Worm (Caenorhabditis elegans) whole organism, L1 larva: Measurements from ENCODE around the gene clec-171.

Experiments
- C04F5.9 ChIP-seq: sonication (generic microtip); optimal IDR thresholded peaks from 2 replicates; lab custom pipeline; 2016; ENCODE audit warnings: missing genetic modification characterization, missing compliant biosample characterization
- C16A3.4 ChIP-seq: fragments of 150-350 bp; optimal IDR thresholded peaks from 2 replicates; lab custom pipeline; 2014; ENCODE audit warnings: missing biosample characterization, missing genetic modification characterization
- C34B4.2 ChIP-seq: sonication (generic microtip); optimal IDR thresholded peaks from 2 replicates; lab custom pipeline; 2017; ENCODE audit warnings: mild to moderate bottlenecking, missing genetic modification characterization, missing compliant biosample characterization
- Y116A8C.19 ChIP-seq: sonication (generic microtip); optimal IDR thresholded peaks from 2 replicates; lab custom pipeline; 2016; ENCODE audit warnings: missing compliant biosample characterization, missing genetic modification characterization, borderline replicate concordance
- aha-1 ChIP-seq: fragments of 150-350 bp; optimal IDR thresholded peaks from 2 replicates; lab custom pipeline; 2014; ENCODE audit warnings: missing biosample characterization, missing genetic modification characterization
- aly-2 ChIP-seq: fragments of 150-350 bp; optimal IDR thresholded peaks from 2 replicates; lab custom pipeline; 2014; ENCODE audit warnings: missing biosample characterization, missing genetic modification characterization
- ceh-8 ChIP-seq: fragments of 200-800 bp; sonication (Bioruptor generic); optimal IDR thresholded peaks from 2 replicates; lab custom pipeline; 2018; ENCODE audit warnings: mild to moderate bottlenecking, missing genetic modification characterization, moderate library complexity, missing compliant biosample characterization
- ceh-82 ChIP-seq, 3 experiments: fragments of 150-350 bp in 1 of 3; sonication (generic microtip) in 2 of 3; optimal IDR thresholded peaks; 2 replicates each; lab custom pipeline; 2014 to 2017; ENCODE audit warnings: missing biosample characterization in 3 of 3, missing genetic modification characterization in 3 of 3
- ceh-90 ChIP-seq: sonication (generic microtip); optimal IDR thresholded peaks from 2 replicates; lab custom pipeline; 2016; ENCODE audit warnings: missing genetic modification characterization, missing compliant biosample characterization
- ces-1 ChIP-seq: fragments of 150-350 bp; optimal IDR thresholded peaks from 2 replicates; lab custom pipeline; 2014; ENCODE audit warnings: missing biosample characterization, missing genetic modification reagents, missing genetic modification characterization
- dsc-1 ChIP-seq: sonication (generic microtip); optimal IDR thresholded peaks from 2 replicates; lab custom pipeline; 2016; ENCODE audit warnings: mild to moderate bottlenecking, missing genetic modification characterization, missing compliant biosample characterization
- efl-1 ChIP-seq, 4 experiments: fragments of 150-350 bp; optimal IDR thresholded peaks in 3 of 4; peaks in 1 of 4; 1 replicate in 1 of 4; 2 replicates in 3 of 4; lab custom pipeline; 2014; ENCODE audit warnings: missing biosample characterization in 2 of 4, missing genetic modification characterization in 2 of 4, missing genetic modification reagents in 2 of 4
- egl-13 ChIP-seq: sonication (generic microtip); optimal IDR thresholded peaks from 2 replicates; lab custom pipeline; 2016; ENCODE audit warnings: missing genotype, missing genetic modification reagents, missing genetic modification characterization, missing compliant biosample characterization
- elt-2 ChIP-seq: sonication (generic microtip); optimal IDR thresholded peaks from 2 replicates; lab custom pipeline; 2016; ENCODE audit warnings: missing genetic modification characterization, mild to moderate bottlenecking, inconsistent platforms, missing compliant biosample characterization, missing genetic modification reagents
- fkh-10 ChIP-seq: sonication (generic microtip); optimal IDR thresholded peaks from 2 replicates; lab custom pipeline; 2017; ENCODE audit warnings: missing biosample characterization, missing genetic modification reagents, missing genetic modification characterization
- fkh-8 ChIP-seq: sonication (generic microtip); optimal IDR thresholded peaks from 2 replicates; lab custom pipeline; 2016; ENCODE audit warnings: mild to moderate bottlenecking, missing genetic modification characterization, missing compliant biosample characterization
- fos-1 ChIP-seq: fragments of 150-350 bp; optimal IDR thresholded peaks from 2 replicates; lab custom pipeline; 2014; ENCODE audit warnings: missing biosample characterization, missing genetic modification characterization
- hpl-2 ChIP-seq: fragments of 150-350 bp; optimal IDR thresholded peaks from 2 replicates; lab custom pipeline; 2014; ENCODE audit warnings: missing biosample characterization, missing genetic modification reagents, missing genetic modification characterization
- irx-1 ChIP-seq: sonication (generic microtip); optimal IDR thresholded peaks from 2 replicates; lab custom pipeline; 2016; ENCODE audit warnings: missing genetic modification characterization, missing compliant biosample characterization
- jun-1 ChIP-seq: fragments of 150-350 bp; optimal IDR thresholded peaks from 2 replicates; lab custom pipeline; 2014; ENCODE audit warnings: missing biosample characterization, missing genetic modification reagents, missing genetic modification characterization
- lin-14 ChIP-seq: fragments of 200-800 bp; sonication (Bioruptor generic); optimal IDR thresholded peaks from 2 replicates; lab custom pipeline; 2018; ENCODE audit warnings: mild to moderate bottlenecking, missing genetic modification characterization, moderate library complexity, missing compliant biosample characterization
- lin-15B ChIP-seq: fragments of 150-350 bp; sonication (generic microtip); optimal IDR thresholded peaks from 3 replicates; lab custom pipeline; 2014; ENCODE audit warnings: missing biosample characterization, missing genetic modification characterization
- lin-35 ChIP-seq, 2 experiments: fragments of 150-350 bp; optimal IDR thresholded peaks; 2 replicates each; lab custom pipeline; 2014; ENCODE audit warnings: missing biosample characterization in 2 of 2, missing genetic modification characterization in 2 of 2, missing genetic modification reagents in 2 of 2
- mab-9 ChIP-seq: fragments of 200-800 bp; sonication (Bioruptor generic); IDR thresholded peaks from 2 replicates; pipeline ENCODE4 v1.3.6; 2022; ENCODE audit warnings: missing genetic modification reagents, missing genetic modification characterization, missing compliant biosample characterization
- mdl-1 ChIP-seq, 2 experiments: fragments of 150-350 bp; optimal IDR thresholded peaks; 2 replicates each; lab custom pipeline; 2014 to 2017; ENCODE audit warnings: missing biosample characterization in 2 of 2, missing genetic modification characterization in 2 of 2, inconsistent platforms in 1 of 2
- mep-1 ChIP-seq: fragments of 150-350 bp; optimal IDR thresholded peaks from 2 replicates; lab custom pipeline; 2014; ENCODE audit warnings: missing biosample characterization, missing genetic modification characterization
- nhr-11 ChIP-seq: fragments of 150-350 bp; optimal IDR thresholded peaks from 2 replicates; lab custom pipeline; 2014; ENCODE audit warnings: missing biosample characterization, missing genetic modification characterization
- nhr-12 ChIP-seq: sonication (generic microtip); optimal IDR thresholded peaks from 2 replicates; lab custom pipeline; 2017; ENCODE audit warnings: missing biosample characterization, missing genetic modification characterization
- nhr-19 ChIP-seq: fragments of 200-800 bp; sonication (Bioruptor generic); conservative IDR thresholded peaks from 2 replicates; pipeline ENCODE4 v1.3.6; 2022; ENCODE audit warnings: missing genetic modification characterization, missing compliant biosample characterization
- nhr-20 ChIP-seq: sonication (generic microtip); optimal IDR thresholded peaks from 2 replicates; lab custom pipeline; 2016; ENCODE audit warnings: mild to moderate bottlenecking, missing genetic modification characterization, missing compliant biosample characterization
- nhr-28 ChIP-seq: fragments of 150-350 bp; optimal IDR thresholded peaks from 2 replicates; lab custom pipeline; 2014; ENCODE audit warnings: missing biosample characterization, missing genetic modification characterization
- nhr-71 ChIP-seq: sonication (generic microtip); optimal IDR thresholded peaks from 2 replicates; lab custom pipeline; 2016; ENCODE audit warnings: mild to moderate bottlenecking, missing genetic modification characterization, moderate library complexity, missing compliant biosample characterization
- nhr-84 ChIP-seq: sonication (generic microtip); optimal IDR thresholded peaks from 2 replicates; lab custom pipeline; 2017; ENCODE audit warnings: missing biosample characterization, missing genetic modification characterization
- nhr-90 ChIP-seq: sonication (generic microtip); optimal IDR thresholded peaks from 2 replicates; lab custom pipeline; 2016; ENCODE audit warnings: mild to moderate bottlenecking, missing genetic modification characterization, missing compliant biosample characterization; ENCODE audit not compliant: poor library complexity
- pax-3 ChIP-seq: fragments of 200-800 bp; sonication (Bioruptor generic); optimal IDR thresholded peaks from 2 replicates; lab custom pipeline; 2018; ENCODE audit warnings: mild to moderate bottlenecking, missing genetic modification characterization, moderate library complexity, missing compliant biosample characterization
- skn-1 ChIP-seq: fragments of 150-350 bp; optimal IDR thresholded peaks from 2 replicates; lab custom pipeline; 2014; ENCODE audit warnings: missing biosample characterization, missing genetic modification characterization
- sox-4 ChIP-seq: sonication (generic microtip); optimal IDR thresholded peaks from 2 replicates; lab custom pipeline; 2016; ENCODE audit warnings: missing genetic modification characterization, missing compliant biosample characterization
- sptf-1 ChIP-seq: fragments of 150-350 bp; optimal IDR thresholded peaks from 2 replicates; lab custom pipeline; 2014; ENCODE audit warnings: missing biosample characterization, missing genetic modification characterization
- swsn-7 ChIP-seq: sonication (generic microtip); optimal IDR thresholded peaks from 2 replicates; lab custom pipeline; 2016; ENCODE audit warnings: missing genetic modification characterization, missing compliant biosample characterization
- tlp-1 ChIP-seq: fragments of 150-350 bp; optimal IDR thresholded peaks from 2 replicates; lab custom pipeline; 2014; ENCODE audit warnings: missing biosample characterization, missing genetic modification characterization
- unc-62 ChIP-seq: fragments of 150-350 bp; optimal IDR thresholded peaks from 2 replicates; lab custom pipeline; 2014; ENCODE audit warnings: missing biosample characterization, missing genetic modification reagents, missing genetic modification characterization
- unc-86 ChIP-seq: sonication (generic microtip); optimal IDR thresholded peaks from 2 replicates; lab custom pipeline; 2016; ENCODE audit warnings: missing genetic modification characterization, missing compliant biosample characterization
- unc-98 ChIP-seq: fragments of 200-800 bp; sonication (Bioruptor generic); IDR thresholded peaks from 2 replicates; pipeline ENCODE4 v1.3.6; 2022; ENCODE audit warnings: missing genetic modification characterization, missing compliant biosample characterization
- ztf-11 ChIP-seq, 2 experiments: sonication (generic microtip); optimal IDR thresholded peaks; 2 replicates each; lab custom pipeline; 2016 to 2017; ENCODE audit warnings: missing genetic modification characterization in 2 of 2, missing biosample characterization in 1 of 2, missing compliant biosample characterization in 1 of 2
- ztf-4 ChIP-seq: fragments of 150-350 bp; optimal IDR thresholded peaks from 2 replicates; lab custom pipeline; 2014; ENCODE audit warnings: missing biosample characterization, missing genetic modification characterization

clec-171 gene

DNA sequence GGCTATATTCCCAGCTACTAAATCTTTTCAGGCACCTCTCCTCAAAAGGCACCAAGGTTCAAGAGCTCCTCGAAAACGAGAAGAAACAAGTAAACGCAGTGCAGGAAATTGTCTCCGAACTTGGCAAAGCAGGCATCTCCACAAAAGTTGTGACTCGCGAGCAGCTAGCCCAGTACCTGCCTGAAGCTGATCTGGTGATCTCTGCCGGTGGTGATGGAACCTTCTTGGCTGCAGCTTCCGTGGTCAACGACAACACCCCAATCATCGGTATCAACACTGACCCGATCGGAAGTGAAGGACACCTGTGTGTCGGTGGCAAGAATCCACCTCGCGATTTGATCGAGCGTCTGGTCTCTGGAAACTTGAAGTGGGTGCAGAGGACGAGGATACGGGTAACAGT is 31.0 kb upstream of the clec-171 start:
- TF ChIP-seq efl-1 (optimal IDR thresholded peaks at IDR 0.05; lab: Kevin White, UChicago) (no peak), efl-1 (GFP tag; optimal IDR thresholded peaks at IDR 0.05 in 1 of 2; lab: Kevin White, UChicago) (peak in 1 of 2 experiments; percentile 58), fkh-10 (GFP tag; lab: Kevin White, UChicago) (no peak), C16A3.4 (tag; lab: Kevin White, UChicago) (no peak)
- TF ChIP-seq, all 84 proteins: peak for 1

- no peak for TF ChIP-seq lin-15B (tag; lab: Kevin White, UChicago)
- TF ChIP-seq efl-1 (optimal IDR thresholded peaks at IDR 0.05; lab: Kevin White, UChicago) = no peak
- TF ChIP-seq efl-1 (GFP tag; optimal IDR thresholded peaks at IDR 0.05 in 1 of 2; lab: Kevin White, UChicago) = peak in 1 of 2 experiments; percentile 81
Observed at ce11 chrIV:1456775-1457174, 29.6 kb upstream of the clec-171 start, which contains the start of gene nadk-1. Gene nadk-1, plus strand, starts transcription at chrIV:1457075.

ce11 chrIV:1455006-1455405 is 27.8 kb upstream of the clec-171 start:
- TF ChIP-seq lin-15B (tag; lab: Kevin White, UChicago) (no peak), nhr-71 (tag; lab: Kevin White, UChicago) (peak; percentile 24), fkh-8 (peak; percentile 53), lin-35 (GFP tag; optimal IDR thresholded peaks at IDR 0.05; lab: Kevin White, UChicago) (peak; percentile 16 to 35), nhr-90 (tag; lab: Kevin White, UChicago) (no peak), nhr-19 (peak; percentile 23), elt-2 (tag; lab: Kevin White, UChicago) (peak; percentile 63), skn-1 (tag; lab: Kevin White, UChicago) (peak; percentile 80), mdl-1 (tag; optimal IDR thresholded peaks at IDR 0.05; lab: Kevin White, UChicago) (peak in 1 of 2 experiments; percentile 39), efl-1 (optimal IDR thresholded peaks at IDR 0.05; lab: Kevin White, UChicago) (no peak), efl-1 (GFP tag; optimal IDR thresholded peaks at IDR 0.05 in 1 of 2; lab: Kevin White, UChicago) (peak in 1 of 2 experiments; percentile 44), fos-1 (tag; lab: Kevin White, UChicago) (no peak), unc-86 (peak; percentile 1), jun-1 (tag; lab: Kevin White, UChicago) (no peak)

ce11 chrIV:1454194-1454593 is 27.0 kb upstream of the clec-171 start:
- no peak for TF ChIP-seq C34B4.2 (tag; lab: Kevin White, UChicago)
- TF ChIP-seq ztf-11 (tag; optimal IDR thresholded peaks at IDR 0.05; lab: Kevin White, UChicago) = no peak
- no peak for TF ChIP-seq ces-1 (GFP tag; lab: Kevin White, UChicago)
- TF ChIP-seq unc-62 (GFP tag; lab: Kevin White, UChicago) = no peak
- TF ChIP-seq nhr-28 (tag; lab: Kevin White, UChicago) = no peak
- no peak for TF ChIP-seq aly-2
- peak; percentile 76 for TF ChIP-seq nhr-20 (tag; lab: Kevin White, UChicago)
- no peak for TF ChIP-seq C04F5.9 (tag; lab: Kevin White, UChicago)
- no peak for TF ChIP-seq ceh-90 (tag; lab: Kevin White, UChicago)
- TF ChIP-seq nhr-84 = no peak
- peak; percentile 74 for TF ChIP-seq nhr-90 (tag; lab: Kevin White, UChicago)
- TF ChIP-seq unc-86 = no peak
- no peak for TF ChIP-seq C16A3.4 (tag; lab: Kevin White, UChicago)
- TF ChIP-seq mep-1 (tag; lab: Kevin White, UChicago) = peak; percentile 7
- no peak for TF ChIP-seq nhr-11 (tag; lab: Kevin White, UChicago)
- no peak for TF ChIP-seq aha-1 (tag; lab: Kevin White, UChicago)
- no peak for TF ChIP-seq egl-13 (tag; lab: Kevin White, UChicago)
- TF ChIP-seq hpl-2 (GFP tag; lab: Kevin White, UChicago) = no peak
- TF ChIP-seq sox-4 (tag; lab: Kevin White, UChicago) = no peak
- TF ChIP-seq skn-1 (tag; lab: Kevin White, UChicago) = peak; percentile 24
- TF ChIP-seq sptf-1 (tag; lab: Kevin White, UChicago) = no peak
- TF ChIP-seq ztf-4 = no peak
- TF ChIP-seq ceh-8 (GFP tag; lab: Kevin White, UChicago) = no peak
- TF ChIP-seq Y116A8C.19 (tag; lab: Kevin White, UChicago) = no peak
- no peak for TF ChIP-seq unc-98 (GFP tag; lab: Robert Waterston, UW)
- peak; percentile 58 for TF ChIP-seq lin-14
- peak; percentile 61 for TF ChIP-seq nhr-19
- TF ChIP-seq mab-9 (GFP tag; lab: Robert Waterston, UW) = no peak
- peak; percentile 81 for TF ChIP-seq elt-2 (tag; lab: Kevin White, UChicago)
- TF ChIP-seq dsc-1 (tag; lab: Kevin White, UChicago) = no peak
- no peak for TF ChIP-seq swsn-7 (tag; lab: Kevin White, UChicago)
- TF ChIP-seq ceh-82 (tag; optimal IDR thresholded peaks at IDR 0.05; lab: Kevin White, UChicago) = no peak
- peak; percentile 72 for TF ChIP-seq nhr-71 (tag; lab: Kevin White, UChicago)
- TF ChIP-seq tlp-1 (tag; lab: Kevin White, UChicago) = no peak
- TF ChIP-seq fkh-8 = no peak
- TF ChIP-seq irx-1 (tag; lab: Kevin White, UChicago) = no peak
- TF ChIP-seq nhr-12 = no peak
- TF ChIP-seq pax-3 (tag; lab: Kevin White, UChicago) = no peak
